Fruit fly (Drosophila melanogaster) whole organism, wandering third instar larva: ENCODE measurements around the gene Vps52.

Experiments
- Abd-B ChIP-seq: fragments of >200 bp; optimal IDR thresholded peaks from 2 replicates; lab custom pipeline; 2017; ENCODE audit warnings: missing biosample characterization, missing genetic modification characterization
- CG9705 ChIP-seq: fragments of 200-800 bp; sonication (Bioruptor generic); optimal IDR thresholded peaks from 2 replicates; lab custom pipeline; 2018; ENCODE audit warnings: missing biosample characterization, mild to moderate bottlenecking, missing genetic modification characterization
- Jra ChIP-seq: sonication (Bioruptor generic); optimal IDR thresholded peaks from 2 replicates; lab custom pipeline; 2016; ENCODE audit warnings: missing biosample characterization, missing genetic modification characterization
- Myc ChIP-seq: fragments of >200 bp; optimal IDR thresholded peaks from 2 replicates; lab custom pipeline; 2017
- dmrt93B ChIP-seq: fragments of 200-800 bp; sonication (Bioruptor generic); optimal IDR thresholded peaks from 2 replicates; lab custom pipeline; 2018; ENCODE audit warnings: missing biosample characterization, mild to moderate bottlenecking, missing genetic modification characterization
- pan ChIP-seq: fragments of >200 bp; optimal IDR thresholded peaks from 2 replicates; lab custom pipeline; 2017
- psq ChIP-seq: fragments of 200-800 bp; sonication (Bioruptor generic); optimal IDR thresholded peaks from 3 replicates; lab custom pipeline; 2017; ENCODE audit warnings: missing biosample characterization, mild to moderate bottlenecking, missing genetic modification characterization, moderate library complexity

DNA sequence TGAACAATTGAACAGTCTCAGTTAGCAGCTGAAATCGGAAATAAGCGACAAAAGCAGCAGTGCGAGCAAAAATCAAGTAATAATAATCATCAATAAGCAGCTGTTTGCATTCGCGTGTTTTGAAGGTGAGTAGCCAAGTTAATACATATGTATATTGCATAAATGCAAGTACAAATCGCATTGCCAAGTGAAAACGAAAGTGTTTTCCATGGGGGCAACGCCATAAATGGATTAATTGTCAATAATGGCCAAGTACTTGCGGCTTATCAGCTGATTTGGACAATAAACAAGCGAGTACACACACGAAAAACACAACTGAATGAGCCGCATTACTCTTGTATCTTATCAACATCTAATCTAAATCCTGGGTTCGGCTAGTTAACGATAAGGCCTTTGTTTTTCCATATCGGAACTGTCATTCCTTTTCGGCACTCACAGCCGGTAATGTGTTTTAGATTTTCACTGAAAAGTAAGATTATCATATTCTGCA lies 23.6 kb upstream of the Vps52 start:
- TF ChIP-seq psq (GFP tag; lab: Kevin White, UChicago) = no peak
- TF ChIP-seq Abd-B (GFP tag; lab: Kevin White, UChicago) = no peak
- no peak for TF ChIP-seq pan (lab: Kevin White, UChicago)
- TF ChIP-seq Myc (lab: Kevin White, UChicago) = no peak
- TF ChIP-seq dmrt93B (GFP tag; lab: Kevin White, UChicago) = no peak
- no peak for TF ChIP-seq Jra (GFP tag; lab: Kevin White, UChicago)
- no peak for TF ChIP-seq CG9705
